Worm (Caenorhabditis elegans) whole organism, mixed stage, embryonic: ENCODE data around the gene mmad-1.

Experiments
- bed-3 ChIP-seq: fragments of 200-800 bp; sonication (Bioruptor generic); optimal IDR thresholded peaks from 3 replicates; lab custom pipeline; 2018; ENCODE audit warnings: mild to moderate bottlenecking, missing genetic modification characterization, moderate library complexity, missing compliant biosample characterization
- blmp-1 ChIP-seq: fragments of 150-350 bp; optimal IDR thresholded peaks from 2 replicates; lab custom pipeline; 2014; ENCODE audit warnings: missing biosample characterization, missing genetic modification characterization
- ceh-39 ChIP-seq: fragments of 150-350 bp; optimal IDR thresholded peaks from 2 replicates; lab custom pipeline; 2014; ENCODE audit warnings: missing biosample characterization, missing genetic modification characterization
- ceh-43 ChIP-seq: fragments of 200-800 bp; sonication (Bioruptor generic); optimal IDR thresholded peaks from 2 replicates; lab custom pipeline; 2018; ENCODE audit warnings: mild to moderate bottlenecking, missing genetic modification characterization, moderate library complexity, missing compliant biosample characterization
- ceh-83 ChIP-seq: fragments of 200-800 bp; sonication (Bioruptor generic); optimal IDR thresholded peaks from 2 replicates; lab custom pipeline; 2018; ENCODE audit warnings: mild to moderate bottlenecking, missing genetic modification characterization, missing compliant biosample characterization
- ces-1 ChIP-seq: fragments of 150-350 bp; optimal IDR thresholded peaks from 2 replicates; lab custom pipeline; 2014; ENCODE audit warnings: missing biosample characterization, missing genetic modification reagents, missing genetic modification characterization
- cnd-1 ChIP-seq: fragments of 200-800 bp; sonication (Bioruptor generic); optimal IDR thresholded peaks from 2 replicates; lab custom pipeline; 2018; ENCODE audit warnings: mild to moderate bottlenecking, missing genetic modification characterization, missing compliant biosample characterization
- elt-3 ChIP-seq: fragments of 150-350 bp; optimal IDR thresholded peaks from 2 replicates; lab custom pipeline; 2014; ENCODE audit warnings: missing biosample characterization, missing genetic modification characterization
- flh-1 ChIP-seq: fragments of 200-800 bp; sonication (Bioruptor generic); optimal IDR thresholded peaks from 2 replicates; lab custom pipeline; 2018; ENCODE audit warnings: mild to moderate bottlenecking, missing genetic modification characterization, moderate library complexity, missing compliant biosample characterization
- ham-2 ChIP-seq: fragments of 200-800 bp; sonication (Bioruptor generic); optimal IDR thresholded peaks from 2 replicates; lab custom pipeline; 2018; ENCODE audit warnings: mild to moderate bottlenecking, missing genetic modification characterization, missing compliant biosample characterization
- lin-13 ChIP-seq: fragments of 150-350 bp; optimal IDR thresholded peaks from 2 replicates; lab custom pipeline; 2014; ENCODE audit warnings: missing biosample characterization, missing genetic modification characterization
- lin-32 ChIP-seq: fragments of 200-800 bp; sonication (Bioruptor generic); optimal IDR thresholded peaks from 2 replicates; lab custom pipeline; 2018; ENCODE audit warnings: mild to moderate bottlenecking, missing genetic modification characterization, missing compliant biosample characterization
- lsy-2 ChIP-seq: fragments of 150-350 bp; optimal IDR thresholded peaks from 2 replicates; lab custom pipeline; 2014; ENCODE audit warnings: missing biosample characterization, missing genetic modification characterization
- mab-5 ChIP-seq: fragments of 150-350 bp; optimal IDR thresholded peaks from 2 replicates; lab custom pipeline; 2014; ENCODE audit warnings: missing biosample characterization, missing genetic modification characterization
- mep-1 ChIP-seq: fragments of 150-350 bp; optimal IDR thresholded peaks from 2 replicates; lab custom pipeline; 2017; ENCODE audit warnings: missing biosample characterization, missing genetic modification reagents, missing genetic modification characterization, inconsistent platforms
- mls-2 ChIP-seq: sonication (generic microtip); optimal IDR thresholded peaks from 2 replicates; lab custom pipeline; 2016; ENCODE audit warnings: mild to moderate bottlenecking, missing genetic modification characterization, moderate library complexity, missing compliant biosample characterization
- nhr-2 ChIP-seq: fragments of 150-350 bp; optimal IDR thresholded peaks from 2 replicates; lab custom pipeline; 2014; ENCODE audit warnings: missing biosample characterization, missing genetic modification characterization
- nhr-237 ChIP-seq: fragments of 150-350 bp; optimal IDR thresholded peaks from 2 replicates; lab custom pipeline; 2014; ENCODE audit warnings: missing biosample characterization, missing genetic modification characterization
- nhr-28 ChIP-seq: fragments of 150-350 bp; optimal IDR thresholded peaks from 2 replicates; lab custom pipeline; 2014; ENCODE audit warnings: missing biosample characterization, missing genetic modification characterization
- nhr-76 ChIP-seq: sonication (generic microtip); optimal IDR thresholded peaks from 2 replicates; lab custom pipeline; 2017; ENCODE audit warnings: missing biosample characterization, missing genetic modification characterization
- pha-4 ChIP-seq: fragments of 150-350 bp; optimal IDR thresholded peaks from 2 replicates; lab custom pipeline; 2018; ENCODE audit warnings: missing biosample characterization, missing genetic modification reagents, missing genetic modification characterization
- sem-2 ChIP-seq: fragments of 200-800 bp; sonication (Bioruptor generic); optimal IDR thresholded peaks from 2 replicates; lab custom pipeline; 2018; ENCODE audit warnings: mild to moderate bottlenecking, missing genetic modification characterization, missing compliant biosample characterization
- snpc-4 ChIP-seq: fragments of 150-350 bp; optimal IDR thresholded peaks from 2 replicates; lab custom pipeline; 2014; ENCODE audit warnings: missing biosample characterization, missing genetic modification characterization
- sptf-1 ChIP-seq: sonication (generic microtip); optimal IDR thresholded peaks from 2 replicates; lab custom pipeline; 2017; ENCODE audit warnings: mild to moderate bottlenecking, missing genetic modification characterization, moderate library complexity, missing compliant biosample characterization
- tbx-8 ChIP-seq: fragments of 200-800 bp; sonication (Bioruptor generic); optimal IDR thresholded peaks from 2 replicates; lab custom pipeline; 2018; ENCODE audit warnings: mild to moderate bottlenecking, missing genetic modification characterization, moderate library complexity, missing compliant biosample characterization
- unc-120 ChIP-seq: sonication (generic microtip); optimal IDR thresholded peaks from 2 replicates; lab custom pipeline; 2017; ENCODE audit warnings: missing genetic modification characterization, missing compliant biosample characterization; ENCODE audit not compliant: poor library complexity, severe bottlenecking
- unc-39 ChIP-seq: fragments of 150-350 bp; optimal IDR thresholded peaks from 2 replicates; lab custom pipeline; 2014; ENCODE audit warnings: missing biosample characterization, missing genetic modification characterization
- unc-62 ChIP-seq: fragments of 150-350 bp; optimal IDR thresholded peaks from 2 replicates; lab custom pipeline; 2014; ENCODE audit warnings: missing biosample characterization, missing genetic modification reagents, missing genetic modification characterization
- zip-8 ChIP-seq: fragments of 150-350 bp; optimal IDR thresholded peaks from 2 replicates; lab custom pipeline; 2014; ENCODE audit warnings: missing biosample characterization, missing genetic modification characterization
- ztf-11 ChIP-seq: fragments of 150-350 bp; optimal IDR thresholded peaks from 2 replicates; lab custom pipeline; 2014; ENCODE audit warnings: missing biosample characterization, missing genetic modification characterization

mmad-1 gene

DNA sequence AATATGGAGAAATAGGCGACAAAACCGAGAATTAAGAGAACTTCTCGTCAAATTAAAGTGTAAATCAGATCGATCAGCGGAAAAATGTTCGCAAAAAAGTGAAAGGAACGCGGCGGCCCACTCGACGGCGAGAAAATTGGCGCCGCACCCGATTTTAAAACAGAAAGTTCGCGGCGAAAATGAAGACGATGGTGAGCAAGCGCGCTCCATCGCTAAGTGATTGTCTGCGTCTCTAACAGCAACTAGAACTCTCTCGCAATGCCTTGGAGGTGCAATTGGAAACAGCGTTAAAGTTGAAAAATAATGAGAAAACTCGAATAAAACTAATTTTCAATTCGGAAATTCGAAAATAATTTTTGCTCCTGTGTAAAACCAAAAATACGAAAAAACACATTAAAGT is 18.8 kb downstream of the mmad-1 start (continued):
- TF ChIP-seq nhr-76 (tag; lab: Kevin White, UChicago): no peak
- peak; percentile 67 for TF ChIP-seq lin-13 (tag; lab: Kevin White, UChicago)
- no peak for TF ChIP-seq flh-1
- peak; percentile 18 for TF ChIP-seq lsy-2 (tag; lab: Kevin White, UChicago)
- no peak for TF ChIP-seq unc-39
- TF ChIP-seq, all 35 proteins: peak for 6

- no peak for TF ChIP-seq unc-39
- TF ChIP-seq ces-1 (GFP tag; lab: Kevin White, UChicago): peak; percentile 37
Observed at ce11 chrIII:13528513-13529249, 20.1 kb downstream of the mmad-1 start.

ce11 chrIII:13527424-13528097 is 21.2 kb downstream of the mmad-1 start, which contains the start of gene lron-13:
Gene lron-13, plus strand, starts transcription at chrIII:13527438.
- TF ChIP-seq nhr-2 (tag; lab: Kevin White, UChicago): no peak
- peak; percentile 43 for TF ChIP-seq pha-4 (tag; lab: Kevin White, UChicago)

ce11 chrIII:13526702-13527101 is 22.1 kb downstream of the mmad-1 start:
- TF ChIP-seq sptf-1 (tag; lab: Kevin White, UChicago) (no peak), ces-1 (GFP tag; lab: Kevin White, UChicago) (peak; percentile 95), zip-8 (tag; lab: Kevin White, UChicago) (peak; percentile 10)

DNA sequence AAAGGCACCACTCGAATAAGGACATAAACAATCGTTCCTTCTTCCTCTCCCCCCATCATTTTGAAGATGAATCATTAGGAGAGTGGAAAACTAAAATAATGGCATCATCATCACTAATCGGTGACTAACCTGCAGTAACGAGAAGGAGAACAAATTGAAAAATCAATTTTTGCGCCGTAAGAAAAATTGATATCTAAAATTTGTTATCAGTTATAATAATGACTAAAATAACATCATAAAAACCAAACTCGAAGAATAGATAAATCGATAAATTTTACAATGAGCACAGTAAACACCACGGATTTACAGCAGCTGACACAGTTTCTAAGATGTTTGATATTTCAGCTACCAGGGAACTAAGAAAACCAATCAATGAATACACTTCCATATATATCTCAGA is 22.6 kb downstream of the mmad-1 start:
- no peak for TF ChIP-seq lsy-2 (tag; lab: Kevin White, UChicago)
- no peak for TF ChIP-seq elt-3
- TF ChIP-seq sem-2 (GFP tag; lab: Kevin White, UChicago): no peak
- no peak for TF ChIP-seq lin-32 (GFP tag; lab: Kevin White, UChicago)
- TF ChIP-seq bed-3: no peak
- no peak for TF ChIP-seq nhr-2 (tag; lab: Kevin White, UChicago)
- TF ChIP-seq lin-13 (tag; lab: Kevin White, UChicago): no peak
- no peak for TF ChIP-seq sptf-1 (tag; lab: Kevin White, UChicago)
- TF ChIP-seq ceh-83: no peak
- TF ChIP-seq ceh-39 (tag; lab: Kevin White, UChicago): no peak
- no peak for TF ChIP-seq ham-2
- TF ChIP-seq nhr-76 (tag; lab: Kevin White, UChicago): no peak
- TF ChIP-seq nhr-237 (tag; lab: Kevin White, UChicago): no peak
- no peak for TF ChIP-seq unc-62
- TF ChIP-seq ztf-11 (tag; lab: Kevin White, UChicago): no peak

DNA sequence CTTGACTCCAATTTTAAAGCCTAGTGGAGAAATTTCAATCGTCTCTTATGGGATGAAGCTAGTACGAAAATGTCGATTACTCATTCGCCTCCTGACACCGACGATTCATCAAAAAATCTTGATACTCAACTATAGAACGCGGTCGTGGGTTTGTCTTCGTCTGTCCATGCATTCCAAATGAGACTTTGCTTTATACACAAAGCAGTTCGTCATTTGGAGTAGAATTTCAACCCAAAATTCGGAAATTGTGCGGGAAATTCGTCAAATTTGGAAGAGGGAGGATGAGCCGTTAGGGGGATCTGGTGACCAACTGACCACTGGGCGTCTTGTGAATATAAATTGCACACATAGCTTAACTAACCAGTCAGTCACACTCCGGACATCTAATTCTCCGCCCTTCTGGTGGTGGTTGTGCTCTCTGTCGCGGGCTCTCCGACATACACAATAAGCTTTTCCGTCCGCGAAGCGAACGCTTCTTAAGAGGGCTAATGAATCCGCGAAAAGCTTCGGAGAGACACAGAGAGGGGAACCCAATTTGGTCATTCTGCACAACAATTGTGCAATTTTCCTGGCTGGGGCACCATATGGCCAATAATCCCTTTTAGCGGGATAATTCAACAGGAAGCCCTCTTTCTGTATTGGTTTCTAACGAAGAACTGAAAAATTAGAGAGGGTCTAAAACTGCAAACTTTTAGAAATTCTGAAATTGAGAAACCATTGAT is 23.5 kb downstream of the mmad-1 start:
- peak; percentile 36 for TF ChIP-seq lin-32 (GFP tag; lab: Kevin White, UChicago)
- TF ChIP-seq ceh-43 (GFP tag; lab: Kevin White, UChicago): no peak
- peak; percentile 64 for TF ChIP-seq mls-2 (tag; lab: Kevin White, UChicago)
- TF ChIP-seq flh-1: no peak
- peak; percentile 97 for TF ChIP-seq ces-1 (GFP tag; lab: Kevin White, UChicago)
- TF ChIP-seq cnd-1 (tag; lab: Kevin White, UChicago): peak; percentile 67
- TF ChIP-seq sptf-1 (tag; lab: Kevin White, UChicago): peak; percentile 63

DNA sequence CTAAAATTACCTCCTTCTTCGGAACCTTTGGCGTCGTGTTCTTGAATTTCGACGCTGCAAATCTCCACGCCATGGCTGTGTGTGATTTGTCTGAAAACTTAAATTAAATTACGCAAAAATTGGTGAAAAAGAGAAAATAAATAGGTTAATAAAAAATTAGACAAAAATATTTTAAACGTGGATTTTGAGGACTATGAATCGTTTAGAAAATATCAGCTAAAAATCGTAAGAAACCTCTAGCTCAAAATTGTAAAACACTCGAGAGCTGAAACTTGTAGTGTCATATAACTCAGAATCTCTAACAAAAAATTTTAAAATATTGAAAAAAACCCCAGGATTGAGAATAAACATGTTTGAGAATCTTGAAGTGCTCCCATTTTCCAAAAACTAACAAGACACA is 24.8 kb downstream of the mmad-1 start, which contains the start of gene pod-1:
TSS of gene pod-1 (minus strand) at position 101 of the 400 bp plus-strand sequence.
- TF ChIP-seq ham-2 (no peak), blmp-1 (tag; lab: Kevin White, UChicago) (no peak), zip-8 (tag; lab: Kevin White, UChicago) (no peak), sptf-1 (tag; lab: Kevin White, UChicago) (no peak), mab-5 (tag; lab: Kevin White, UChicago) (no peak), nhr-28 (tag; lab: Kevin White, UChicago) (no peak), snpc-4 (no peak), unc-120 (tag; lab: Kevin White, UChicago) (no peak), nhr-76 (tag; lab: Kevin White, UChicago) (no peak), ceh-83 (no peak), tbx-8 (GFP tag; lab: Kevin White, UChicago) (no peak), elt-3 (no peak), unc-39 (no peak), mep-1 (tag; lab: Kevin White, UChicago) (no peak)
